Fruit fly (Drosophila melanogaster): Measurements from ENCODE around the gene RnpS1.

The RnpS1 gene

dm6 chr3R:9591769-9592388 is 40.0 kb downstream of the RnpS1 start (continued):
- TF ChIP-seq sqz (GFP tag; optimal IDR thresholded peaks at IDR 0.05): peak; percentile 56
- TF ChIP-seq nerfin-2 (GFP tag; IDR thresholded peaks at IDR 0.05; ENCODE audit: partially characterized antibody): no peak
- TF ChIP-seq br (optimal IDR thresholded peaks at IDR 0.05): no peak
- TF ChIP-seq CG8290 (GFP tag; optimal IDR thresholded peaks at IDR 0.05): no peak
- TF ChIP-seq CG8290 (tag; optimal IDR thresholded peaks at IDR 0.05): no peak
- TF ChIP-seq Sin3A (optimal IDR thresholded peaks at IDR 0.05): no peak

dm6 chr3R:9593408-9594250 is 41.8 kb downstream of the RnpS1 start:
- TF ChIP-seq CG2199 (GFP tag; IDR thresholded peaks at IDR 0.05) (0 out of 3 replicates have a peak, but pooled peaks have one; percentile 8), br (optimal IDR thresholded peaks at IDR 0.05) (no peak), HmgD (GFP tag; optimal IDR thresholded peaks at IDR 0.05) (no peak), Lhr (GFP tag; optimal IDR thresholded peaks at IDR 0.05) (no peak), Pdp1 (GFP tag; optimal IDR thresholded peaks at IDR 0.05) (peak in 1 of 2 experiments; percentile 62), CG4282 (GFP tag; optimal IDR thresholded peaks at IDR 0.05) (no peak), h (optimal IDR thresholded peaks at IDR 0.05) (no peak), so (GFP tag; IDR thresholded peaks at IDR 0.05) (peak; percentile 40; the same call in 1 of the 3 replicates), CG13894 (tag; optimal IDR thresholded peaks at IDR 0.05) (no peak), sd (tag; optimal IDR thresholded peaks at IDR 0.05) (peak; percentile 93), nom (GFP tag; optimal IDR thresholded peaks at IDR 0.05) (peak; percentile 28), ATbp (GFP tag; optimal IDR thresholded peaks at IDR 0.05) (no peak), Asciz (GFP tag; optimal IDR thresholded peaks at IDR 0.05) (peak; percentile 6), CG2889 (GFP tag; IDR thresholded peaks at IDR 0.05) (no peak), pan (optimal IDR thresholded peaks at IDR 0.05) (no peak), pan (GFP tag; optimal IDR thresholded peaks at IDR 0.05 in 1 of 2, IDR thresholded peaks at IDR 0.05 in 1 of 2) (no peak), crc (GFP tag; optimal IDR thresholded peaks at IDR 0.05) (no peak), CG4360 (GFP tag; IDR thresholded peaks at IDR 0.05) (peak; percentile 65), Drgx (GFP tag; IDR thresholded peaks at IDR 0.05) (peak; percentile 74), CG6272 (GFP tag; IDR thresholded peaks at IDR 0.05) (no peak), pros (GFP tag; optimal IDR thresholded peaks at IDR 0.05) (peak; percentile 22), Rfx (GFP tag; IDR thresholded peaks at IDR 0.05) (no peak), CG9727 (GFP tag; optimal IDR thresholded peaks at IDR 0.05) (no peak), sqz (GFP tag; optimal IDR thresholded peaks at IDR 0.05) (peak; percentile 84), chinmo (GFP tag; IDR thresholded peaks at IDR 0.05; ENCODE audit: partially characterized antibody) (peak; percentile 99), ind (GFP tag; optimal IDR thresholded peaks at IDR 0.05) (no peak), kni (GFP tag; optimal IDR thresholded peaks at IDR 0.05) (peak; percentile 73), CG7786 (GFP tag; optimal IDR thresholded peaks at IDR 0.05) (no peak), ERR (GFP tag; optimal IDR thresholded peaks at IDR 0.05) (no peak), HLH3B (GFP tag; IDR thresholded peaks at IDR 0.05) (no peak), gsb (GFP tag; IDR thresholded peaks at IDR 0.05) (no peak), Med (GFP tag) (peak; percentile 31), Hmx (GFP tag; optimal IDR thresholded peaks at IDR 0.05) (no peak), CG18262 (tag; optimal IDR thresholded peaks at IDR 0.05) (no peak), CG12659 (GFP tag; optimal IDR thresholded peaks at IDR 0.05) (no peak), cg (GFP tag; optimal IDR thresholded peaks at IDR 0.05) (peak; percentile 72), org-1 (GFP tag; optimal IDR thresholded peaks at IDR 0.05) (no peak), abd-A (tag; optimal IDR thresholded peaks at IDR 0.05) (peak; percentile 76), Opbp (GFP tag; IDR thresholded peaks at IDR 0.05; ENCODE audit: partially characterized antibody) (no peak), ase (GFP tag; IDR thresholded peaks at IDR 0.05) (no peak), B-H2 (GFP tag; optimal IDR thresholded peaks at IDR 0.05) (peak; percentile 7), Ets65A (GFP tag) (peak; percentile 70), CG7271 (tag; optimal IDR thresholded peaks at IDR 0.05) (no peak), CG13296 (GFP tag; optimal IDR thresholded peaks at IDR 0.05) (no peak)
